Worm (Caenorhabditis elegans) whole organism, L1 larva: ENCODE measurements around the gene hic-1.

Experiments used
- ceh-82 ChIP-seq, 3 experiments: fragments of 150-350 bp in 1 of 3; sonication (generic microtip) in 2 of 3; optimal IDR thresholded peaks; 2 replicates each; lab custom pipeline; 2014 to 2017; ENCODE audit warnings: missing biosample characterization in 3 of 3, missing genetic modification characterization in 3 of 3
- elt-3 ChIP-seq, 6 experiments: fragments of 150-350 bp in 1 of 6; sonication (generic microtip); optimal IDR thresholded peaks; 2 replicates each; lab custom pipeline; 2017 to 2018; ENCODE audit warnings: missing biosample characterization in 6 of 6, missing genetic modification characterization in 6 of 6, inconsistent platforms in 1 of 6
- hlh-4 ChIP-seq: sonication (generic microtip); optimal IDR thresholded peaks from 2 replicates; lab custom pipeline; 2016; ENCODE audit warnings: mild to moderate bottlenecking, missing genetic modification characterization, missing compliant biosample characterization
- hpl-2 ChIP-seq: fragments of 150-350 bp; optimal IDR thresholded peaks from 2 replicates; lab custom pipeline; 2014; ENCODE audit warnings: missing biosample characterization, missing genetic modification reagents, missing genetic modification characterization
- nhr-12 ChIP-seq: sonication (generic microtip); optimal IDR thresholded peaks from 2 replicates; lab custom pipeline; 2017; ENCODE audit warnings: missing biosample characterization, missing genetic modification characterization
- unc-86 ChIP-seq: sonication (generic microtip); optimal IDR thresholded peaks from 2 replicates; lab custom pipeline; 2016; ENCODE audit warnings: missing genetic modification characterization, missing compliant biosample characterization

DNA sequence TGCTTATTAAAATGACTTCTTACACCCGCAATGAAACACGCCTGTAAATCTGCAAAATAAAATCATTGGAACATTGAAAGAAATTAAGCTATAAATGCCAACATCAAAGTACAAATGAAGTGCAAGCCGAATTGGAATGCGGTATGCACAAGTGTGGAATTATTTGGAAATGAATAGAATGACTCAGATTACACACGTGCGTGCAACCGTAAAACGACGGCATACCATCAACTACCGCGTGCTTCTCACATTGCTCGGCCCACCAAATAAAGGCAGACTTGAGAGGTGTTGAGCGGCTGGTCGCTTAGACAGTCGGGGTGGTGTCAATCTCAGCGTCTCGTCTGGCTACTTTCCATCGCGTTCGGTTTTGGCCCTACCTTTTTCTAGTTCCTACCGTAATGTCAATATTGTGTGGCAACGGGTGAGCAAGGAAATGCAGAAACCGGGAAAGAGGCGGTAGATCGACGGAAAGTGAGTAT, 36.2 kb downstream of the hic-1 start, which contains the start of gene aaim-1:
- TF ChIP-seq elt-3 (tag; optimal IDR thresholded peaks at IDR 0.05; lab: Kevin White, UChicago) (no peak), ceh-82 (tag; optimal IDR thresholded peaks at IDR 0.05; lab: Kevin White, UChicago) (no peak), unc-86 (tag; lab: Kevin White, UChicago) (no peak), hpl-2 (GFP tag; lab: Kevin White, UChicago) (no peak), nhr-12 (tag; lab: Kevin White, UChicago) (no peak), hlh-4 (tag; lab: Kevin White, UChicago) (no peak)
